Worm (Caenorhabditis elegans): ENCODE data around the gene acly-1.

- TF ChIP-seq pes-1 (GFP tag; IDR thresholded peaks at IDR 0.05) (no peak), flt-1 (GFP tag; IDR thresholded peaks at IDR 0.05) (no peak), ceh-36 (tag; optimal IDR thresholded peaks at IDR 0.05) (no peak), hmbx-1 (tag; optimal IDR thresholded peaks at IDR 0.05) (no peak), ama-1 (optimal IDR thresholded peaks at IDR 0.05) (no peak), hmg-4 (GFP tag; optimal IDR thresholded peaks at IDR 0.05) (no peak), ets-7 (tag; optimal IDR thresholded peaks at IDR 0.05) (no peak)
These were observed 33.8 kb downstream of the acly-1 start for ce11 chrX:1513153-1513552.
